Fruit fly (Drosophila melanogaster) whole organism, wandering third instar larva: Measurements from ENCODE around the gene Glyat.
A peak's percentile ranks its signal among the peaks of the same experiment; 100 is the strongest.

Experiments
- CG32264 ChIP-seq: fragments of 200-800 bp; sonication (Bioruptor generic); optimal IDR thresholded peaks from 2 replicates; lab custom pipeline; 2016; ENCODE audit warnings: missing biosample characterization, missing genetic modification characterization
- CG9705 ChIP-seq: fragments of 200-800 bp; sonication (Bioruptor generic); optimal IDR thresholded peaks from 2 replicates; lab custom pipeline; 2018; ENCODE audit warnings: missing biosample characterization, mild to moderate bottlenecking, missing genetic modification characterization
- CrebA ChIP-seq: fragments of 200-800 bp; sonication (Bioruptor generic); optimal IDR thresholded peaks from 2 replicates; lab custom pipeline; 2016; ENCODE audit warnings: missing biosample characterization, mild to moderate bottlenecking, missing genetic modification characterization, borderline replicate concordance
- Dif ChIP-seq: fragments of 200-275, 200-300 bp; sonication (Bioruptor generic); optimal IDR thresholded peaks from 2 replicates; lab custom pipeline; 2018; ENCODE audit warnings: missing biosample characterization, missing genetic modification characterization; ENCODE audit not compliant: partially characterized antibody
- HLH106 ChIP-seq: fragments of 200-800 bp; optimal IDR thresholded peaks from 3 replicates; lab custom pipeline; 2019; ENCODE audit warnings: missing biosample characterization, mild to moderate bottlenecking, missing genetic modification characterization, moderate library complexity
- Hnf4 ChIP-seq: fragments of 200-800 bp; sonication (Bioruptor generic); optimal IDR thresholded peaks from 2 replicates; lab custom pipeline; 2016; ENCODE audit warnings: missing biosample characterization, mild to moderate bottlenecking, missing genetic modification characterization
- Hr78 ChIP-seq: fragments of >200 bp; optimal IDR thresholded peaks from 2 replicates; lab custom pipeline; 2017; ENCODE audit warnings: missing biosample characterization, missing genetic modification characterization
- Hr83 ChIP-seq: fragments of 200-300 bp; sonication (Bioruptor generic); optimal IDR thresholded peaks from 2 replicates; lab custom pipeline; 2016; ENCODE audit warnings: missing biosample characterization, mild to moderate bottlenecking, missing genetic modification characterization, moderate library complexity; ENCODE audit not compliant: poor library complexity, severe bottlenecking
- Jra ChIP-seq: sonication (Bioruptor generic); optimal IDR thresholded peaks from 2 replicates; lab custom pipeline; 2016; ENCODE audit warnings: missing biosample characterization, missing genetic modification characterization
- Mio ChIP-seq: sonication (Bioruptor generic); optimal IDR thresholded peaks from 2 replicates; lab custom pipeline; 2016; ENCODE audit warnings: missing biosample characterization, missing genetic modification characterization
- Myc ChIP-seq: fragments of >200 bp; optimal IDR thresholded peaks from 2 replicates; lab custom pipeline; 2017
- N ChIP-seq: fragments of >200 bp; optimal IDR thresholded peaks from 2 replicates; lab custom pipeline; 2018; ENCODE audit warnings: missing biosample characterization, missing external identifiers, missing genetic modification characterization
- OdsH ChIP-seq: fragments of 200-800 bp; sonication (Bioruptor generic); optimal IDR thresholded peaks from 2 replicates; lab custom pipeline; 2016; ENCODE audit warnings: missing biosample characterization, mild to moderate bottlenecking, missing genetic modification characterization
- Rel ChIP-seq, 2 experiments: fragments of 200-800 bp; sonication (Bioruptor generic) in 1 of 2; optimal IDR thresholded peaks; 2 replicates in 1 of 2; 3 replicates in 1 of 2; lab custom pipeline; 2016 to 2019; ENCODE audit warnings: mild to moderate bottlenecking in 2 of 2, missing biosample characterization in 2 of 2, missing genetic modification characterization in 2 of 2, moderate library complexity in 1 of 2
- Sp1 ChIP-seq: fragments of 200-800 bp; sonication (Bioruptor generic); optimal IDR thresholded peaks from 3 replicates; lab custom pipeline; 2019; ENCODE audit warnings: missing biosample characterization, mild to moderate bottlenecking, missing genetic modification characterization, moderate library complexity
- brk ChIP-seq: fragments of 200-800 bp; sonication (Bioruptor generic); optimal IDR thresholded peaks from 2 replicates; lab custom pipeline; 2016; ENCODE audit warnings: missing biosample characterization, mild to moderate bottlenecking, missing genetic modification characterization
- dl ChIP-seq, 2 experiments: fragments of 175-275, 200-275 bp in 1 of 2; fragments of 200-275 bp in 1 of 2; sonication (Bioruptor generic); optimal IDR thresholded peaks; lab custom pipeline; 2018; ENCODE audit warnings: mild to moderate bottlenecking in 2 of 2, missing biosample characterization in 2 of 2, missing genetic modification characterization in 2 of 2, moderate library complexity in 2 of 2; ENCODE audit not compliant: partially characterized antibody in 2 of 2, insufficient read depth in 1 of 2
- dsf ChIP-seq: sonication (Bioruptor generic); optimal IDR thresholded peaks from 2 replicates; lab custom pipeline; 2016; ENCODE audit warnings: missing biosample characterization, missing genetic modification characterization, borderline replicate concordance
- foxo ChIP-seq, 2 experiments: fragments of 200-800 bp; sonication (Bioruptor generic); optimal IDR thresholded peaks; 2 replicates in 1 of 2; 3 replicates in 1 of 2; lab custom pipeline; 2016 to 2017; ENCODE audit warnings: missing biosample characterization in 2 of 2, missing genetic modification characterization in 2 of 2
- fru ChIP-seq: fragments of 200-800 bp; sonication (Bioruptor generic); optimal IDR thresholded peaks from 3 replicates; lab custom pipeline; 2016; ENCODE audit warnings: missing biosample characterization, mild to moderate bottlenecking, missing genetic modification characterization
- h ChIP-seq: fragments of 200-800 bp; sonication (Bioruptor generic); optimal IDR thresholded peaks from 3 replicates; lab custom pipeline; 2016; ENCODE audit warnings: missing biosample characterization, mild to moderate bottlenecking, missing genetic modification characterization
- jim ChIP-seq: fragments of 175-275, 200-325 bp; sonication (Bioruptor generic); optimal IDR thresholded peaks from 2 replicates; lab custom pipeline; 2016; ENCODE audit warnings: missing biosample characterization, mild to moderate bottlenecking, missing genetic modification characterization
- pan ChIP-seq: fragments of >200 bp; optimal IDR thresholded peaks from 2 replicates; lab custom pipeline; 2017
- psq ChIP-seq: fragments of 200-800 bp; sonication (Bioruptor generic); optimal IDR thresholded peaks from 3 replicates; lab custom pipeline; 2017; ENCODE audit warnings: missing biosample characterization, mild to moderate bottlenecking, missing genetic modification characterization, moderate library complexity
- rgr ChIP-seq: fragments of 200-800 bp; sonication (Bioruptor generic); optimal IDR thresholded peaks from 3 replicates; lab custom pipeline; 2016; ENCODE audit warnings: missing biosample characterization, mild to moderate bottlenecking, missing genetic modification characterization
- sage ChIP-seq: fragments of 200-800 bp; sonication (Bioruptor generic); optimal IDR thresholded peaks from 2 replicates; lab custom pipeline; 2016; ENCODE audit warnings: missing biosample characterization, mild to moderate bottlenecking, missing genetic modification characterization
- sv ChIP-seq: fragments of 200-800 bp; sonication (Bioruptor generic); optimal IDR thresholded peaks from 3 replicates; lab custom pipeline; 2016; ENCODE audit warnings: missing biosample characterization, missing genetic modification characterization
- tai ChIP-seq: sonication (Bioruptor generic); optimal IDR thresholded peaks from 2 replicates; lab custom pipeline; 2016; ENCODE audit warnings: missing biosample characterization, missing genetic modification characterization
- usp ChIP-seq: fragments of >200 bp; optimal IDR thresholded peaks from 2 replicates; lab custom pipeline; 2017; ENCODE audit warnings: missing biosample characterization, missing genetic modification characterization
- woc ChIP-seq: sonication (Bioruptor generic); optimal IDR thresholded peaks from 2 replicates; lab custom pipeline; 2016; ENCODE audit warnings: missing biosample characterization, mild to moderate bottlenecking, missing genetic modification characterization

The Glyat gene

dm6 chr2L:8029160-8029852 lies 18.9 kb upstream of the Glyat start, which contains the start of gene baf:
TSS of gene baf (plus strand) at chr2L:8029462.
- TF ChIP-seq Rel (GFP tag; optimal IDR thresholded peaks at IDR 0.05; lab: Kevin White, UChicago) (no peak), Rel (tag; optimal IDR thresholded peaks at IDR 0.05; lab: Kevin White, UChicago) (peak; percentile 42), usp (GFP tag; lab: Kevin White, UChicago) (no peak), fru (GFP tag; lab: Kevin White, UChicago) (no peak)

- TF ChIP-seq Hr83 (GFP tag; lab: Kevin White, UChicago): no peak
- no peak for TF ChIP-seq Sp1 (GFP tag; lab: Kevin White, UChicago)
- no peak for TF ChIP-seq Jra (GFP tag; lab: Kevin White, UChicago)
- no peak for TF ChIP-seq tai (GFP tag; lab: Kevin White, UChicago)
- TF ChIP-seq Hnf4 (GFP tag; lab: Kevin White, UChicago): no peak
- no peak for TF ChIP-seq pan (lab: Kevin White, UChicago)
- no peak for TF ChIP-seq rgr
- TF ChIP-seq HLH106 (tag; lab: Kevin White, UChicago): no peak
- no peak for TF ChIP-seq CrebA (GFP tag; lab: Kevin White, UChicago)
- TF ChIP-seq N (GFP tag; lab: Kevin White, UChicago): no peak
- TF ChIP-seq jim (GFP tag; lab: Kevin White, UChicago): no peak
- no peak for TF ChIP-seq OdsH (GFP tag; lab: Kevin White, UChicago)
- no peak for TF ChIP-seq sage (GFP tag; lab: Kevin White, UChicago)
- TF ChIP-seq woc: no peak
- TF ChIP-seq CG9705: no peak
- TF ChIP-seq psq (GFP tag; lab: Kevin White, UChicago): no peak
- TF ChIP-seq Mio: no peak
Measured at dm6 chr2L:8024325-8024724, 13.9 kb upstream of the Glyat start.

- TF ChIP-seq foxo (GFP tag; optimal IDR thresholded peaks at IDR 0.05; lab: Kevin White, UChicago) (no peak), pan (lab: Kevin White, UChicago) (no peak), h (GFP tag; lab: Kevin White, UChicago) (no peak), HLH106 (tag; lab: Kevin White, UChicago) (no peak), Mio (no peak), CG32264 (GFP tag; lab: Kevin White, UChicago) (no peak), tai (GFP tag; lab: Kevin White, UChicago) (no peak), N (GFP tag; lab: Kevin White, UChicago) (no peak), dl (GFP tag; optimal IDR thresholded peaks at IDR 0.05; lab: Kevin White, UChicago; ENCODE audit: insufficient read depth in 1 of 2, partially characterized antibody in 2 of 2) (peak in 1 of 2 experiments; percentile 29), Hr83 (GFP tag; lab: Kevin White, UChicago) (no peak), Hr78 (GFP tag; lab: Kevin White, UChicago) (no peak), Rel (GFP tag; optimal IDR thresholded peaks at IDR 0.05; lab: Kevin White, UChicago) (no peak), Rel (tag; optimal IDR thresholded peaks at IDR 0.05; lab: Kevin White, UChicago) (no peak), dsf (no peak), sv (no peak), CrebA (GFP tag; lab: Kevin White, UChicago) (no peak), Dif (GFP tag; lab: Kevin White, UChicago) (peak; percentile 29), brk (GFP tag; lab: Kevin White, UChicago) (no peak), Hnf4 (GFP tag; lab: Kevin White, UChicago) (no peak)
Measured at dm6 chr2L:8012551-8012950, 2.1 kb upstream of the Glyat start.

- peak; percentile 61 for TF ChIP-seq Hnf4 (GFP tag; lab: Kevin White, UChicago)
- no peak for TF ChIP-seq h (GFP tag; lab: Kevin White, UChicago)
- TF ChIP-seq foxo (GFP tag; optimal IDR thresholded peaks at IDR 0.05; lab: Kevin White, UChicago): peak in 1 of 2 experiments; percentile 0
- TF ChIP-seq Dif (GFP tag; lab: Kevin White, UChicago): peak; percentile 22
- TF ChIP-seq jim (GFP tag; lab: Kevin White, UChicago): peak; percentile 36
- no peak for TF ChIP-seq HLH106 (tag; lab: Kevin White, UChicago)
- TF ChIP-seq fru (GFP tag; lab: Kevin White, UChicago): peak; percentile 41
- peak; percentile 11 for TF ChIP-seq OdsH (GFP tag; lab: Kevin White, UChicago)
- no peak for TF ChIP-seq Myc (lab: Kevin White, UChicago)
- TF ChIP-seq CrebA (GFP tag; lab: Kevin White, UChicago): peak; percentile 64
- peak; percentile 2 for TF ChIP-seq Jra (GFP tag; lab: Kevin White, UChicago)
Measured at dm6 chr2L:8009283-8010211, 905 bp downstream of the Glyat start, which contains the start of gene CG12560. TSS of gene CG12560 (minus strand) at chr2L:8009477.
